Worm (Caenorhabditis elegans): Measurements from ENCODE around the gene chtl-1.
A peak's percentile ranks its signal among the peaks of the same experiment; 100 is the strongest.

ce11 chrX:5354022-5354876 lies 9.9 kb downstream of the chtl-1 start, which contains the start of gene pfn-2:
- peak; percentile 60 for TF ChIP-seq lin-39 (tag; optimal IDR thresholded peaks at IDR 0.05)
- TF ChIP-seq ceh-82 (tag; optimal IDR thresholded peaks at IDR 0.05) = no peak
- no peak for TF ChIP-seq fkh-10 (GFP tag; optimal IDR thresholded peaks at IDR 0.05)
- TF ChIP-seq unc-62 (GFP tag; optimal IDR thresholded peaks at IDR 0.05) = no peak
- TF ChIP-seq egl-27 (tag; optimal IDR thresholded peaks at IDR 0.05) = no peak
- no peak for TF ChIP-seq mdl-1 (tag; optimal IDR thresholded peaks at IDR 0.05)
- no peak for TF ChIP-seq unc-39 (tag; optimal IDR thresholded peaks at IDR 0.05)
- TF ChIP-seq snpc-4 (tag; optimal IDR thresholded peaks at IDR 0.05) = no peak

Measured in whole organism, L3 larva.